Worm (Caenorhabditis elegans) whole organism, L1 larva: ENCODE data around the gene R09E10.13.
A peak's percentile ranks its signal among the peaks of the same experiment; 100 is the strongest.

Source experiments
- C04F5.9 ChIP-seq: sonication (generic microtip); optimal IDR thresholded peaks from 2 replicates; lab custom pipeline; 2016; ENCODE audit warnings: missing genetic modification characterization, missing compliant biosample characterization
- C34B4.2 ChIP-seq: sonication (generic microtip); optimal IDR thresholded peaks from 2 replicates; lab custom pipeline; 2017; ENCODE audit warnings: mild to moderate bottlenecking, missing genetic modification characterization, missing compliant biosample characterization
- alr-1 ChIP-seq: fragments of 200-800 bp; sonication (Bioruptor generic); optimal IDR thresholded peaks from 2 replicates; lab custom pipeline; 2018; ENCODE audit warnings: borderline replicate concordance, mild to moderate bottlenecking, missing genetic modification characterization, missing compliant biosample characterization
- aly-2 ChIP-seq: fragments of 150-350 bp; optimal IDR thresholded peaks from 2 replicates; lab custom pipeline; 2014; ENCODE audit warnings: missing biosample characterization, missing genetic modification characterization
- blmp-1 ChIP-seq: fragments of 150-350 bp; optimal IDR thresholded peaks from 2 replicates; lab custom pipeline; 2014; ENCODE audit warnings: missing biosample characterization, missing genetic modification characterization
- ceh-88 ChIP-seq: fragments of 200-800 bp; sonication (Bioruptor generic); IDR thresholded peaks from 2 replicates; pipeline ENCODE4 v1.3.6; 2022; ENCODE audit warnings: missing genetic modification characterization, missing compliant biosample characterization
- ceh-90 ChIP-seq: sonication (generic microtip); optimal IDR thresholded peaks from 2 replicates; lab custom pipeline; 2016; ENCODE audit warnings: missing genetic modification characterization, missing compliant biosample characterization
- dsc-1 ChIP-seq: sonication (generic microtip); optimal IDR thresholded peaks from 2 replicates; lab custom pipeline; 2016; ENCODE audit warnings: mild to moderate bottlenecking, missing genetic modification characterization, missing compliant biosample characterization
- egl-27 ChIP-seq, 2 experiments: fragments of 150-350 bp in 1 of 2; sonication (generic microtip); optimal IDR thresholded peaks; 3 replicates each; lab custom pipeline; 2017 to 2018; ENCODE audit warnings: missing biosample characterization in 2 of 2, missing genetic modification characterization in 2 of 2, missing genetic modification reagents in 2 of 2
- elt-2 ChIP-seq: sonication (generic microtip); optimal IDR thresholded peaks from 2 replicates; lab custom pipeline; 2016; ENCODE audit warnings: missing genetic modification characterization, mild to moderate bottlenecking, inconsistent platforms, missing compliant biosample characterization, missing genetic modification reagents
- elt-3 ChIP-seq, 6 experiments: fragments of 150-350 bp in 1 of 6; sonication (generic microtip); optimal IDR thresholded peaks; 2 replicates each; lab custom pipeline; 2017 to 2018; ENCODE audit warnings: missing biosample characterization in 6 of 6, missing genetic modification characterization in 6 of 6, inconsistent platforms in 1 of 6
- fkh-10 ChIP-seq: sonication (generic microtip); optimal IDR thresholded peaks from 2 replicates; lab custom pipeline; 2017; ENCODE audit warnings: missing biosample characterization, missing genetic modification reagents, missing genetic modification characterization
- fkh-8 ChIP-seq: sonication (generic microtip); optimal IDR thresholded peaks from 2 replicates; lab custom pipeline; 2016; ENCODE audit warnings: mild to moderate bottlenecking, missing genetic modification characterization, missing compliant biosample characterization
- grh-1 ChIP-seq: fragments of 200-800 bp; sonication (Bioruptor generic); IDR thresholded peaks from 2 replicates; pipeline ENCODE4 v1.3.6; 2022; ENCODE audit warnings: missing genetic modification reagents, missing genetic modification characterization, missing compliant biosample characterization
- hlh-4 ChIP-seq: sonication (generic microtip); optimal IDR thresholded peaks from 2 replicates; lab custom pipeline; 2016; ENCODE audit warnings: mild to moderate bottlenecking, missing genetic modification characterization, missing compliant biosample characterization
- irx-1 ChIP-seq: sonication (generic microtip); optimal IDR thresholded peaks from 2 replicates; lab custom pipeline; 2016; ENCODE audit warnings: missing genetic modification characterization, missing compliant biosample characterization
- isw-1 ChIP-seq: fragments of 200-800 bp; sonication (Bioruptor generic); IDR thresholded peaks from 2 replicates; pipeline ENCODE4 v1.3.6; 2022; ENCODE audit warnings: missing genetic modification characterization, missing compliant biosample characterization
- jun-1 ChIP-seq: fragments of 150-350 bp; optimal IDR thresholded peaks from 2 replicates; lab custom pipeline; 2014; ENCODE audit warnings: missing biosample characterization, missing genetic modification reagents, missing genetic modification characterization
- lin-14 ChIP-seq: fragments of 200-800 bp; sonication (Bioruptor generic); optimal IDR thresholded peaks from 2 replicates; lab custom pipeline; 2018; ENCODE audit warnings: mild to moderate bottlenecking, missing genetic modification characterization, moderate library complexity, missing compliant biosample characterization
- lin-15B ChIP-seq: fragments of 150-350 bp; sonication (generic microtip); optimal IDR thresholded peaks from 3 replicates; lab custom pipeline; 2014; ENCODE audit warnings: missing biosample characterization, missing genetic modification characterization
- mab-9 ChIP-seq: fragments of 200-800 bp; sonication (Bioruptor generic); IDR thresholded peaks from 2 replicates; pipeline ENCODE4 v1.3.6; 2022; ENCODE audit warnings: missing genetic modification reagents, missing genetic modification characterization, missing compliant biosample characterization
- mdl-1 ChIP-seq, 2 experiments: fragments of 150-350 bp; optimal IDR thresholded peaks; 2 replicates each; lab custom pipeline; 2014 to 2017; ENCODE audit warnings: missing biosample characterization in 2 of 2, missing genetic modification characterization in 2 of 2, inconsistent platforms in 1 of 2
- mef-2 ChIP-seq: fragments of 150-350 bp; optimal IDR thresholded peaks from 2 replicates; lab custom pipeline; 2014; ENCODE audit warnings: missing biosample characterization, missing genetic modification characterization
- nhr-12 ChIP-seq: sonication (generic microtip); optimal IDR thresholded peaks from 2 replicates; lab custom pipeline; 2017; ENCODE audit warnings: missing biosample characterization, missing genetic modification characterization
- nhr-19 ChIP-seq: fragments of 200-800 bp; sonication (Bioruptor generic); conservative IDR thresholded peaks from 2 replicates; pipeline ENCODE4 v1.3.6; 2022; ENCODE audit warnings: missing genetic modification characterization, missing compliant biosample characterization
- nhr-20 ChIP-seq: sonication (generic microtip); optimal IDR thresholded peaks from 2 replicates; lab custom pipeline; 2016; ENCODE audit warnings: mild to moderate bottlenecking, missing genetic modification characterization, missing compliant biosample characterization
- nhr-237 ChIP-seq: fragments of 150-350 bp; optimal IDR thresholded peaks from 2 replicates; lab custom pipeline; 2014; ENCODE audit warnings: missing biosample characterization, missing genetic modification characterization
- nhr-28 ChIP-seq: fragments of 150-350 bp; optimal IDR thresholded peaks from 2 replicates; lab custom pipeline; 2014; ENCODE audit warnings: missing biosample characterization, missing genetic modification characterization
- nhr-47 ChIP-seq: sonication (generic microtip); optimal IDR thresholded peaks from 2 replicates; lab custom pipeline; 2016; ENCODE audit warnings: mild to moderate bottlenecking, missing genetic modification characterization, moderate library complexity, missing compliant biosample characterization
- nhr-85 ChIP-seq: sonication (generic microtip); peaks from one replicate; lab custom pipeline; 2016; ENCODE audit warnings: missing genetic modification characterization, inconsistent platforms, missing compliant biosample characterization
- pax-3 ChIP-seq: fragments of 200-800 bp; sonication (Bioruptor generic); optimal IDR thresholded peaks from 2 replicates; lab custom pipeline; 2018; ENCODE audit warnings: mild to moderate bottlenecking, missing genetic modification characterization, moderate library complexity, missing compliant biosample characterization
- pqm-1 ChIP-seq: sonication (generic microtip); optimal IDR thresholded peaks from 3 replicates; lab custom pipeline; 2017; ENCODE audit warnings: missing biosample characterization, missing genetic modification characterization
- rnt-1 ChIP-seq: sonication (generic microtip); optimal IDR thresholded peaks from 2 replicates; lab custom pipeline; 2016; ENCODE audit warnings: mild to moderate bottlenecking, missing genetic modification characterization, moderate library complexity, missing compliant biosample characterization
- snpc-4 ChIP-seq: fragments of 150-350 bp; optimal IDR thresholded peaks from 2 replicates; lab custom pipeline; 2014; ENCODE audit warnings: missing biosample characterization, missing genetic modification characterization
- sox-4 ChIP-seq: sonication (generic microtip); optimal IDR thresholded peaks from 2 replicates; lab custom pipeline; 2016; ENCODE audit warnings: missing genetic modification characterization, missing compliant biosample characterization
- tlp-1 ChIP-seq: fragments of 150-350 bp; optimal IDR thresholded peaks from 2 replicates; lab custom pipeline; 2014; ENCODE audit warnings: missing biosample characterization, missing genetic modification characterization
- unc-130 ChIP-seq: fragments of 150-350 bp; optimal IDR thresholded peaks from 2 replicates; lab custom pipeline; 2017; ENCODE audit warnings: missing biosample characterization, missing genetic modification characterization, inconsistent platforms
- unc-30 ChIP-seq: sonication (generic microtip); optimal IDR thresholded peaks from 2 replicates; lab custom pipeline; 2017; ENCODE audit warnings: missing biosample characterization, missing genetic modification characterization
- unc-62 ChIP-seq: fragments of 150-350 bp; optimal IDR thresholded peaks from 2 replicates; lab custom pipeline; 2014; ENCODE audit warnings: missing biosample characterization, missing genetic modification reagents, missing genetic modification characterization
- unc-86 ChIP-seq: sonication (generic microtip); optimal IDR thresholded peaks from 2 replicates; lab custom pipeline; 2016; ENCODE audit warnings: missing genetic modification characterization, missing compliant biosample characterization
- unc-98 ChIP-seq: fragments of 200-800 bp; sonication (Bioruptor generic); IDR thresholded peaks from 2 replicates; pipeline ENCODE4 v1.3.6; 2022; ENCODE audit warnings: missing genetic modification characterization, missing compliant biosample characterization
- xbp-1 ChIP-seq: sonication (generic microtip); optimal IDR thresholded peaks from 2 replicates; lab custom pipeline; 2016; ENCODE audit warnings: missing genetic modification characterization, missing compliant biosample characterization
- zip-4 ChIP-seq: fragments of 200-800 bp; sonication (Bioruptor generic); optimal IDR thresholded peaks from 2 replicates; lab custom pipeline; 2018; ENCODE audit warnings: mild to moderate bottlenecking, missing genetic modification characterization, moderate library complexity, missing compliant biosample characterization
- ztf-11 ChIP-seq, 2 experiments: sonication (generic microtip); optimal IDR thresholded peaks; 2 replicates each; lab custom pipeline; 2016 to 2017; ENCODE audit warnings: missing genetic modification characterization in 2 of 2, missing biosample characterization in 1 of 2, missing compliant biosample characterization in 1 of 2
- ztf-4 ChIP-seq: fragments of 150-350 bp; optimal IDR thresholded peaks from 2 replicates; lab custom pipeline; 2014; ENCODE audit warnings: missing biosample characterization, missing genetic modification characterization

Gene R09E10.13

ce11 chrIV:10284194-10284910 is 10.6 kb downstream of the R09E10.13 start, which contains the start of gene rad-51 (continued):
- TF ChIP-seq unc-130 (tag; lab: Kevin White, UChicago) (no peak), alr-1 (no peak), unc-98 (GFP tag; lab: Robert Waterston, UW) (no peak), ztf-4 (tag; lab: Kevin White, UChicago) (no peak), elt-2 (tag; lab: Kevin White, UChicago) (peak; percentile 25), mdl-1 (tag; optimal IDR thresholded peaks at IDR 0.05; lab: Kevin White, UChicago) (peak in 1 of 2 experiments; percentile 76), ztf-11 (tag; optimal IDR thresholded peaks at IDR 0.05; lab: Kevin White, UChicago) (no peak), ceh-88 (GFP tag; lab: Robert Waterston, UW) (no peak), fkh-10 (GFP tag; lab: Kevin White, UChicago) (peak; percentile 2), dsc-1 (tag; lab: Kevin White, UChicago) (no peak), zip-4 (GFP tag; lab: Kevin White, UChicago) (no peak), nhr-237 (tag; lab: Kevin White, UChicago) (no peak), pax-3 (tag; lab: Kevin White, UChicago) (no peak), nhr-19 (GFP tag; lab: Robert Waterston, UW) (no peak; the same call in 1 of the 2 replicates), mab-9 (GFP tag; lab: Robert Waterston, UW) (no peak), blmp-1 (tag; lab: Kevin White, UChicago) (peak; percentile 48), nhr-28 (tag; lab: Kevin White, UChicago) (no peak), xbp-1 (tag; lab: Kevin White, UChicago) (peak; percentile 45), unc-30 (no peak), isw-1 (GFP tag; lab: Robert Waterston, UW) (peak; percentile 24; the same call in 1 of the 2 replicates), C34B4.2 (tag; lab: Kevin White, UChicago) (no peak), pqm-1 (no peak), aly-2 (no peak), tlp-1 (tag; lab: Kevin White, UChicago) (no peak), nhr-85 (tag; lab: Kevin White, UChicago) (peak; percentile 1), fkh-8 (peak; percentile 51), rnt-1 (peak; percentile 59), nhr-47 (tag; lab: Kevin White, UChicago) (no peak), sox-4 (tag; lab: Kevin White, UChicago) (no peak), C04F5.9 (tag; lab: Kevin White, UChicago) (no peak), egl-27 (tag; optimal IDR thresholded peaks at IDR 0.05; lab: Kevin White, UChicago) (no peak), lin-14 (peak; percentile 97), jun-1 (tag; lab: Kevin White, UChicago) (peak; percentile 45), elt-3 (tag; optimal IDR thresholded peaks at IDR 0.05; lab: Kevin White, UChicago) (peak in 1 of 6 experiments; percentile 6), grh-1 (no peak)

DNA sequence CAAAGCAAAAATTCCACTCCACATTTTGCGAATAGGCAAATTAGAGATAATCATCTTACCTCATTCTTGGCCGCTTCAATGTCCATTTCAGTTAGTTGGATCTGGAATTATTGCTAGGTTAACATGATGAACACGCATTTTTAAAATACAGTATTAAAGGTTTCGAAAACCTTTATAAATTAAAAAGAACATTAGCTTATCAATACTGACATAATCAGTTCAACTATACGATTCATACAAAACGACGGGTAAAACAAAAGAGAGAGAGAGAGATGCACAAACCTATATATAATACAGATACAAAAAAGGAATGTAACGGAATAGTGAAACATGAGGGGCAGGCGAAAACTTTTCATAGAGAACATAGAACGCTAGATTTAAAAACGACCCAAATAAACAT is 13.5 kb downstream of the R09E10.13 start, which contains the start of gene thk-1:
TSS of gene thk-1 (minus strand) at position 101 of the 400 bp plus-strand sequence.
- TF ChIP-seq mef-2 (tag; lab: Kevin White, UChicago) (no peak), hlh-4 (tag; lab: Kevin White, UChicago) (no peak), lin-15B (tag; lab: Kevin White, UChicago) (no peak), ceh-90 (tag; lab: Kevin White, UChicago) (no peak), snpc-4 (tag; lab: Kevin White, UChicago) (no peak), irx-1 (tag; lab: Kevin White, UChicago) (no peak), dsc-1 (tag; lab: Kevin White, UChicago) (no peak), zip-4 (GFP tag; lab: Kevin White, UChicago) (no peak), nhr-12 (tag; lab: Kevin White, UChicago) (no peak), lin-14 (no peak), nhr-20 (no peak), unc-62 (GFP tag; lab: Kevin White, UChicago) (no peak), ztf-11 (tag; optimal IDR thresholded peaks at IDR 0.05; lab: Kevin White, UChicago) (no peak), alr-1 (no peak), aly-2 (no peak), unc-86 (tag; lab: Kevin White, UChicago) (no peak)
